Fruit fly (Drosophila melanogaster) whole organism, embryonic: ENCODE measurements around the gene CG14195.

Experiments
- CG12236 ChIP-seq: fragments of 200-800 bp; sonication (Bioruptor generic); optimal IDR thresholded peaks from 2 replicates; lab custom pipeline; 2016; ENCODE audit warnings: missing biosample characterization, missing genetic modification characterization
- CG14014 ChIP-seq: fragments of 200-800 bp; sonication (Bioruptor generic); IDR thresholded peaks from 2 replicates; pipeline ENCODE4 v1.3.6; 2022; ENCODE audit warnings: missing biosample characterization, missing genetic modification characterization
- CG1602 ChIP-seq: fragments of 200-800 bp; sonication (Bioruptor generic); optimal IDR thresholded peaks from 3 replicates; lab custom pipeline; 2016; ENCODE audit warnings: missing biosample characterization, missing genetic modification characterization
- CG2199 ChIP-seq: fragments of 200-800 bp; sonication (Bioruptor generic); IDR thresholded peaks from 3 replicates; pipeline ENCODE4 v1.3.6; 2022; ENCODE audit warnings: missing biosample characterization, missing genetic modification characterization
- Eip74EF ChIP-seq, 2 experiments: fragments of 200-800 bp in 1 of 2; fragments of >200 bp in 1 of 2; sonication (Bioruptor generic) in 1 of 2; optimal IDR thresholded peaks; 2 replicates each; lab custom pipeline; 2017 to 2019; ENCODE audit warnings: missing biosample characterization in 2 of 2, missing genetic modification characterization in 2 of 2, mild to moderate bottlenecking in 1 of 2, moderate library complexity in 1 of 2
- HmgD ChIP-seq: fragments of 200-800 bp; sonication (Bioruptor generic); optimal IDR thresholded peaks from 3 replicates; lab custom pipeline; 2016; ENCODE audit warnings: missing biosample characterization, missing genetic modification characterization
- MTF-1 ChIP-seq: fragments of 200-800 bp; sonication (Bioruptor generic); optimal IDR thresholded peaks from 2 replicates; lab custom pipeline; 2018; ENCODE audit warnings: missing biosample characterization, mild to moderate bottlenecking, missing genetic modification characterization, borderline replicate concordance
- kah ChIP-seq: fragments of 200-800 bp; sonication (Bioruptor generic); optimal IDR thresholded peaks from 2 replicates; lab custom pipeline; 2018; ENCODE audit warnings: missing biosample characterization, mild to moderate bottlenecking, missing genetic modification characterization
- trh ChIP-seq: fragments of 200-800 bp; sonication (Bioruptor generic); optimal IDR thresholded peaks from 2 replicates; lab custom pipeline; 2016; ENCODE audit warnings: missing biosample characterization, missing genetic modification characterization

DNA sequence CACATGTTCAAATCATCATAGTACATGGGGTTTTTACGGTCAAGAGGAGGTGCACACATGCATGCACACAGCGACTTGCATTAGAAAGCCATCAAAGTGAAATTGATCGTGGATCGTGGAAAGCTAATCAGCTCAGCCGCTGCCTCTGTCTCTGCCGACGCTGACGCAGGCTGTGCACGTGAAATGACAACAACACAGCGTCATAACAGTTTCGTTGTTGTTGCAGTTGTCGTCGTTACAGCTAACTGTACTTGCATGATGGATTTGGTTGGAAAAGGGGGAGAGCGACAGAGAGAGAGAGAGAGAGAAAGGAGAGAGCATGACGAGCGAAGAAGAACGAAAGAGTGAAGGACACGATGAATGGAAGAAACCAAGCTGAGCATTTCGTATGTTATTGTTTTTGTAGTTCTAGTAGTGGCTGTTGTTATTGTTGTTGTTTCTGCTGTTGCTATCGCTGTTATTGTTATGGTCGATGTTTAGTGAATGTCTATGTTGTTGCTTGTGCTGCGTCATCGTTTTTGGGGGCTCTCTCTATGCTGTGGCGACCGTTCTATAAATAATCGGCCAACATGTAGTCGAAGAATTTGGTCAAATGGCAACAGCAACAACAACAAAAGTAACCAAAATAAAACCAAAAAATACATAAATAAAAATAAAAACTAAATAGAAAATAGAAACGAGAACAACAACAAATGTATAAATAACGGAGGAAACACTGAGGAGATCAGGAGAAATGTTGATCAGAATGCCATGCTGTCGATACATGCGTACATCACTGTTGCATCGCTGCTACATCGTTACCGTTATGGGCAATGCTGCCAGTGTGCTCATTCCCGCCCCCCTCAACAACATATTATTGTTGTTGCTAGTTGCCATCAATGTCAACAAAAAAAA is 48.2 kb upstream of the CG14195 start:
- TF ChIP-seq CG14014 (GFP tag; lab: Robert Waterston, UW) (no peak), Eip74EF (GFP tag; optimal IDR thresholded peaks at IDR 0.05; lab: Kevin White, UChicago) (no peak), CG1602 (GFP tag; lab: Kevin White, UChicago) (no peak), MTF-1 (no peak), CG12236 (GFP tag; lab: Kevin White, UChicago) (no peak), trh (GFP tag; lab: Kevin White, UChicago) (no peak), HmgD (GFP tag; lab: Kevin White, UChicago) (no peak), kah (no peak), CG2199 (GFP tag; lab: Robert Waterston, UW) (no peak)
